Fruit fly (Drosophila melanogaster): Measurements from ENCODE around the gene Rev1.

Gene Rev1

dm6 chr3L:634319-635015 lies 19.7 kb upstream of the Rev1 start (continued):
- TF ChIP-seq gcm (GFP tag; optimal IDR thresholded peaks at IDR 0.05) (peak; percentile 91), CG12219 (GFP tag; optimal IDR thresholded peaks at IDR 0.05) (peak; percentile 90), Abd-B (GFP tag; optimal IDR thresholded peaks at IDR 0.05) (peak; percentile 88), CG11723 (GFP tag; optimal IDR thresholded peaks at IDR 0.05) (peak; percentile 87), CG11247 (GFP tag; IDR thresholded peaks at IDR 0.05) (peak; percentile 87)

- TF ChIP-seq CG2202 (tag; optimal IDR thresholded peaks at IDR 0.05) (no peak), ro (GFP tag; IDR thresholded peaks at IDR 0.05) (0 out of 2 replicates have a peak, but pooled peaks have one; percentile 4), twi (tag; optimal IDR thresholded peaks at IDR 0.05) (no peak), sd (tag; optimal IDR thresholded peaks at IDR 0.05) (peak; percentile 86), Eip74EF (GFP tag; optimal IDR thresholded peaks at IDR 0.05) (peak in 1 of 2 experiments; percentile 16), kah (GFP tag; optimal IDR thresholded peaks at IDR 0.05) (peak; percentile 73), ftz-f1 (GFP tag; optimal IDR thresholded peaks at IDR 0.05) (no peak), btn (GFP tag; optimal IDR thresholded peaks at IDR 0.05) (no peak), CG14965 (GFP tag; optimal IDR thresholded peaks at IDR 0.05; ENCODE audit: borderline replicate concordance) (peak; percentile 21), MESR4 (GFP tag; optimal IDR thresholded peaks at IDR 0.05) (no peak), Atf3 (GFP tag; optimal IDR thresholded peaks at IDR 0.05) (no peak), Ssrp (tag; optimal IDR thresholded peaks at IDR 0.05) (no peak), CG7556 (GFP tag; optimal IDR thresholded peaks at IDR 0.05) (peak; percentile 32), Hr78 (GFP tag; optimal IDR thresholded peaks at IDR 0.05) (peak in 1 of 2 experiments; percentile 96), Blimp-1 (GFP tag; optimal IDR thresholded peaks at IDR 0.05) (peak; percentile 85), CG10321 (GFP tag; IDR thresholded peaks at IDR 0.05) (peak; percentile 31; the same call in 1 of the 2 replicates), CG10431 (GFP tag; optimal IDR thresholded peaks at IDR 0.05) (no peak), CG2712 (tag; optimal IDR thresholded peaks at IDR 0.05) (no peak), vvl (GFP tag; IDR thresholded peaks at IDR 0.05) (no peak), Dp (GFP tag; optimal IDR thresholded peaks at IDR 0.05) (no peak), kni (GFP tag; optimal IDR thresholded peaks at IDR 0.05) (peak; percentile 67), crol (GFP tag; IDR thresholded peaks at IDR 0.05) (peak; percentile 72; the same call in 1 of the 2 replicates), CG7786 (GFP tag; optimal IDR thresholded peaks at IDR 0.05) (no peak), Nf-YA (GFP tag; IDR thresholded peaks at IDR 0.05) (no peak; the same call in 1 of the 2 replicates), Dip2 (GFP tag; IDR thresholded peaks at IDR 0.05) (0 out of 2 replicates have a peak, but pooled peaks have one; percentile 2), pros (GFP tag; optimal IDR thresholded peaks at IDR 0.05) (peak; percentile 17), toy (GFP tag; IDR thresholded peaks at IDR 0.05) (no peak), aop (GFP tag; IDR thresholded peaks at IDR 0.05) (0 out of 2 replicates have a peak, but pooled peaks have one; percentile 2), CG1832 (GFP tag; optimal IDR thresholded peaks at IDR 0.05) (peak; percentile 54), CG16779 (GFP tag; IDR thresholded peaks at IDR 0.05) (no peak), gt (GFP tag; IDR thresholded peaks at IDR 0.05) (no peak), HHEX (GFP tag; optimal IDR thresholded peaks at IDR 0.05) (no peak)
These were observed 19.2 kb upstream of the Rev1 start for dm6 chr3L:635016-635363.

DNA sequence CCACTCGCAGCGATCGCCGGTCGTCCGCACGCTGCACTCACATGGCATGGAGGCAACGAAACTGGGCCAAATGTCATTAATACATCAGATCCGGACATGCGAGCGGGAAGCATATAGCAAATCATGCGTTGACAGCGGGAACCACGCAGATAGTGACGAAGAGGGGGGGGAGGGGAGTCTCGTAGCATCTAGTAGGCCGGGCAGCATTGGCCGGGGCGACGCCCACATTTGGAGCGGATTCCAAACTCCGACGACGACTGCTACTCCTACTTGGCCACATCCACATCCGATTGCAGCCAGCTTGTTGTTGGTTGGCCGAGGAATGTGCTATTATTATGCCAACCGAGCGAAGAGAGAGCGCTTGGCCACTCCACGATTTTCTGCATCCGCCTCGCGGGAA lies 18.6 kb upstream of the Rev1 start:
- peak; percentile 15 for TF ChIP-seq CG7987 (GFP tag; optimal IDR thresholded peaks at IDR 0.05)
- TF ChIP-seq CG2889 (GFP tag; IDR thresholded peaks at IDR 0.05), result 0 out of 3 replicates have a peak, but pooled peaks have one; percentile 12
- TF ChIP-seq Fer3 (tag; optimal IDR thresholded peaks at IDR 0.05), result no peak
- no peak for TF ChIP-seq Hr3 (GFP tag; optimal IDR thresholded peaks at IDR 0.05)
- no peak for TF ChIP-seq prd (optimal IDR thresholded peaks at IDR 0.05)
- TF ChIP-seq prd (GFP tag; IDR thresholded peaks at IDR 0.05), result no peak
- TF ChIP-seq salm (tag; optimal IDR thresholded peaks at IDR 0.05), result no peak
- TF ChIP-seq crol (GFP tag; IDR thresholded peaks at IDR 0.05), result peak; percentile 73
- peak; percentile 71 for TF ChIP-seq sr (GFP tag; IDR thresholded peaks at IDR 0.05)
- no peak for TF ChIP-seq Nf-YA (GFP tag; IDR thresholded peaks at IDR 0.05)
- TF ChIP-seq Med (GFP tag), result peak; percentile 55
- no peak for TF ChIP-seq CG31388 (GFP tag; optimal IDR thresholded peaks at IDR 0.05)
- no peak for TF ChIP-seq Xrp1 (GFP tag; IDR thresholded peaks at IDR 0.05)
- TF ChIP-seq emc (GFP tag; optimal IDR thresholded peaks at IDR 0.05), result no peak
